Worm (Caenorhabditis elegans) whole organism, midembryonic: ENCODE results near the gene R10E11.9.

Experiments
- T22C8.4 ChIP-seq: fragments of 200-800 bp; sonication (Bioruptor generic); IDR thresholded peaks from 2 replicates; pipeline ENCODE4 v1.3.6; 2022; ENCODE audit warnings: missing genetic modification characterization, missing compliant biosample characterization
- cog-1 ChIP-seq: sonication (generic microtip); optimal IDR thresholded peaks from 2 replicates; lab custom pipeline; 2016; ENCODE audit warnings: missing genetic modification characterization, missing compliant biosample characterization
- flt-1 ChIP-seq: fragments of 200-800 bp; sonication (Bioruptor generic); IDR thresholded peaks from 2 replicates; pipeline ENCODE4 v1.3.6; 2022; ENCODE audit warnings: missing genetic modification characterization, missing compliant biosample characterization
- klf-2 ChIP-seq: fragments of 200-800 bp; sonication (Bioruptor generic); conservative IDR thresholded peaks from 2 replicates; pipeline ENCODE4 v1.3.6; 2022; ENCODE audit warnings: missing genetic modification reagents, missing genetic modification characterization, missing compliant biosample characterization
- ref-1 ChIP-seq: fragments of 200-800 bp; sonication (Bioruptor generic); conservative IDR thresholded peaks from 2 replicates; pipeline ENCODE4 v1.3.6; 2022; ENCODE audit warnings: missing genetic modification reagents, missing genetic modification characterization, missing compliant biosample characterization
- ztf-23 ChIP-seq: fragments of 200-800 bp; sonication (Bioruptor generic); IDR thresholded peaks from 2 replicates; pipeline ENCODE4 v1.3.6; 2022; ENCODE audit warnings: missing genetic modification reagents, missing genetic modification characterization, missing compliant biosample characterization

- TF ChIP-seq T22C8.4: no peak
- TF ChIP-seq cog-1 (tag; lab: Kevin White, UChicago): no peak
- TF ChIP-seq ztf-23 (GFP tag; lab: Robert Waterston, UW): no peak
- TF ChIP-seq klf-2 (GFP tag; lab: Robert Waterston, UW): no peak
- TF ChIP-seq ref-1 (GFP tag; lab: Robert Waterston, UW): no peak
- TF ChIP-seq flt-1 (GFP tag; lab: Robert Waterston, UW): no peak
Observed at ce11 chrIII:9786776-9787175, 6.7 kb downstream of the R10E11.9 start.
